Fruit fly (Drosophila melanogaster): Measurements from ENCODE around the gene CG8997.

The CG8997 gene

dm6 chr2L:13820176-13820575, 24.9 kb downstream of the CG8997 start:
- no peak for TF ChIP-seq noc (tag; optimal IDR thresholded peaks at IDR 0.05)

dm6 chr2L:13813604-13814178, 31.4 kb downstream of the CG8997 start, which contains the start of gene Sos:
Sos (plus strand) TSS chr2L:13813816.
- no peak for TF ChIP-seq noc (tag; optimal IDR thresholded peaks at IDR 0.05)

- no peak for TF ChIP-seq noc (tag; optimal IDR thresholded peaks at IDR 0.05)
These were observed 32.0 kb downstream of the CG8997 start, which contains the start of gene CG16888 for dm6 chr2L:13813156-13813555. CG16888 (minus strand) TSS chr2L:13813256.

- TF ChIP-seq noc (tag; optimal IDR thresholded peaks at IDR 0.05): no peak
These were observed 33.8 kb downstream of the CG8997 start, which contains the start of the genes Adat1 and CG16865 for dm6 chr2L:13811323-13811722. Adat1 (minus strand) TSS chr2L:13811474. CG16865 (plus strand) TSS chr2L:13811522.

dm6 chr2L:13807959-13808358, 37.2 kb downstream of the CG8997 start:
- TF ChIP-seq noc (tag; optimal IDR thresholded peaks at IDR 0.05): no peak

dm6 chr2L:13807097-13807496, 38.0 kb downstream of the CG8997 start:
- TF ChIP-seq noc (tag; optimal IDR thresholded peaks at IDR 0.05): peak; percentile 32

dm6 chr2L:13805170-13805569, 40.0 kb downstream of the CG8997 start:
- no peak for TF ChIP-seq noc (tag; optimal IDR thresholded peaks at IDR 0.05)

dm6 chr2L:13804561-13805067, 40.5 kb downstream of the CG8997 start:
- TF ChIP-seq noc (tag; optimal IDR thresholded peaks at IDR 0.05): no peak

- no peak for TF ChIP-seq noc (tag; optimal IDR thresholded peaks at IDR 0.05)
These were observed 41.1 kb downstream of the CG8997 start for dm6 chr2L:13803805-13804560.

dm6 chr2L:13803032-13803661, 42.0 kb downstream of the CG8997 start, which contains the start of gene CAH1:
CAH1 (plus strand) TSS chr2L:13803626.
- no peak for TF ChIP-seq noc (tag; optimal IDR thresholded peaks at IDR 0.05)

- no peak for TF ChIP-seq noc (tag; optimal IDR thresholded peaks at IDR 0.05)
These were observed 43.0 kb downstream of the CG8997 start for dm6 chr2L:13802075-13802639.

- peak; percentile 46 for TF ChIP-seq noc (tag; optimal IDR thresholded peaks at IDR 0.05)
These were observed 44.0 kb downstream of the CG8997 start for dm6 chr2L:13801166-13801565.
